Worm (Caenorhabditis elegans) whole organism, early embryonic: ENCODE results near the gene C05E11.2.

ENCODE experiments used
- F13C5.2 ChIP-seq: sonication (generic microtip); optimal IDR thresholded peaks from 2 replicates; lab custom pipeline; 2017; ENCODE audit warnings: mild to moderate bottlenecking, missing genetic modification characterization, inconsistent platforms, missing compliant biosample characterization
- aly-1 ChIP-seq: sonication (generic microtip); optimal IDR thresholded peaks from 2 replicates; lab custom pipeline; 2016; ENCODE audit warnings: missing genetic modification characterization, missing compliant biosample characterization
- ama-1 ChIP-seq: fragments of 150-350 bp; optimal IDR thresholded peaks from 2 replicates; lab custom pipeline; 2014
- ceh-13 ChIP-seq: fragments of 200-800 bp; sonication (Bioruptor generic); optimal IDR thresholded peaks from 2 replicates; lab custom pipeline; 2018; ENCODE audit warnings: mild to moderate bottlenecking, missing genetic modification characterization, missing compliant biosample characterization
- ceh-36 ChIP-seq: sonication (generic microtip); optimal IDR thresholded peaks from 2 replicates; lab custom pipeline; 2016; ENCODE audit warnings: missing genetic modification characterization, inconsistent platforms, missing compliant biosample characterization
- ets-7 ChIP-seq: sonication (generic microtip); optimal IDR thresholded peaks from 2 replicates; lab custom pipeline; 2016; ENCODE audit warnings: missing genotype, missing genetic modification characterization, missing compliant biosample characterization
- flt-1 ChIP-seq: fragments of 200-800 bp; sonication (Bioruptor generic); IDR thresholded peaks from 2 replicates; pipeline ENCODE4 v1.3.6; 2022; ENCODE audit warnings: missing genetic modification characterization, missing compliant biosample characterization
- hmbx-1 ChIP-seq: sonication (generic microtip); optimal IDR thresholded peaks from 2 replicates; lab custom pipeline; 2016; ENCODE audit warnings: mild to moderate bottlenecking, missing genetic modification characterization, missing compliant biosample characterization
- hnd-1 ChIP-seq: sonication (generic microtip); optimal IDR thresholded peaks from 2 replicates; lab custom pipeline; 2016; ENCODE audit warnings: missing genetic modification characterization, missing compliant biosample characterization
- scrt-1 ChIP-seq: fragments of 200-800 bp; sonication (Bioruptor generic); IDR thresholded peaks from 2 replicates; pipeline ENCODE4 v1.3.6; 2022; ENCODE audit warnings: missing genetic modification characterization, missing compliant biosample characterization
- sea-1 ChIP-seq: fragments of 200-800 bp; sonication (Bioruptor generic); conservative IDR thresholded peaks from 2 replicates; pipeline ENCODE4 v1.3.6; 2022; ENCODE audit warnings: missing genetic modification characterization, missing compliant biosample characterization
- tbx-37 ChIP-seq: fragments of 200-800 bp; sonication (Bioruptor generic); conservative IDR thresholded peaks from 2 replicates; pipeline ENCODE4 v1.3.6; 2022; ENCODE audit warnings: missing genetic modification reagents, missing genetic modification characterization, missing compliant biosample characterization
- tra-4 ChIP-seq: sonication (generic microtip); optimal IDR thresholded peaks from 2 replicates; lab custom pipeline; 2017; ENCODE audit warnings: missing genetic modification characterization, missing compliant biosample characterization

ce11 chrX:4556028-4556427, 30.7 kb upstream of the C05E11.2 start:
- TF ChIP-seq ama-1 (lab: Kevin White, UChicago) (no peak), flt-1 (GFP tag; lab: Robert Waterston, UW) (no peak), ceh-36 (no peak), sea-1 (GFP tag; lab: Robert Waterston, UW) (no peak), tbx-37 (GFP tag; lab: Robert Waterston, UW) (no peak), hmbx-1 (no peak), scrt-1 (GFP tag; lab: Robert Waterston, UW) (no peak), ets-7 (tag; lab: Kevin White, UChicago) (no peak), hnd-1 (tag; lab: Kevin White, UChicago) (no peak), aly-1 (tag; lab: Kevin White, UChicago) (no peak), ceh-13 (GFP tag; lab: Kevin White, UChicago) (no peak), F13C5.2 (tag; lab: Kevin White, UChicago) (no peak), tra-4 (tag; lab: Kevin White, UChicago) (no peak)
